Worm (Caenorhabditis elegans): Measurements from ENCODE around the gene C27D8.3.

ce11 chrIV:12725228-12725627 lies 13.7 kb upstream of the C27D8.3 start:
- TF ChIP-seq F49E8.2 (tag; optimal IDR thresholded peaks at IDR 0.05; ENCODE audit: borderline replicate concordance), result no peak
- TF ChIP-seq egl-27 (tag; optimal IDR thresholded peaks at IDR 0.05), result no peak
- no peak for TF ChIP-seq daf-8 (GFP tag; IDR thresholded peaks at IDR 0.05)
- no peak for TF ChIP-seq lsy-2 (tag; optimal IDR thresholded peaks at IDR 0.05)
- no peak for TF ChIP-seq ces-1 (GFP tag; optimal IDR thresholded peaks at IDR 0.05)
- TF ChIP-seq egl-43 (GFP tag; IDR thresholded peaks at IDR 0.05), result no peak
- TF ChIP-seq lir-3 (tag; optimal IDR thresholded peaks at IDR 0.05), result no peak
- TF ChIP-seq ceh-82 (tag; optimal IDR thresholded peaks at IDR 0.05), result no peak

Measured in whole organism, L4 larva.